Fruit fly (Drosophila melanogaster) whole organism, embryonic: Measurements from ENCODE around the gene Send2.

Experiments
- BEAF-32 ChIP-seq: fragments of 200-800 bp; sonication (Bioruptor generic); optimal IDR thresholded peaks from 3 replicates; lab custom pipeline; 2017; ENCODE audit warnings: missing biosample characterization, missing genetic modification characterization, mild to moderate bottlenecking, moderate library complexity, missing genetic modification reagents
- Bgb ChIP-seq: fragments of 200-800 bp; sonication (Bioruptor generic); IDR thresholded peaks from 2 replicates; pipeline ENCODE4 v1.3.6; 2022; ENCODE audit warnings: missing biosample characterization, missing genetic modification characterization; ENCODE audit not compliant: partially characterized antibody
- CG10209 ChIP-seq: fragments of 200-800 bp; sonication (Bioruptor generic); optimal IDR thresholded peaks from 3 replicates; lab custom pipeline; 2017; ENCODE audit warnings: missing biosample characterization, mild to moderate bottlenecking, missing genetic modification characterization, missing genetic modification reagents
- CG10543 ChIP-seq: fragments of 200-800 bp; sonication (Bioruptor generic); optimal IDR thresholded peaks from 3 replicates; lab custom pipeline; 2017; ENCODE audit warnings: missing biosample characterization, mild to moderate bottlenecking, missing genetic modification characterization, moderate library complexity
- CG10565 ChIP-seq: fragments of 200-800 bp; sonication (Bioruptor generic); optimal IDR thresholded peaks from 3 replicates; lab custom pipeline; 2016; ENCODE audit warnings: missing biosample characterization, mild to moderate bottlenecking, missing genetic modification characterization
- CG10959 ChIP-seq: fragments of 200-800 bp; sonication (Bioruptor generic); IDR thresholded peaks from 2 replicates; pipeline ENCODE4 v1.3.6; 2022; ENCODE audit warnings: missing biosample characterization, missing genetic modification characterization
- CG11695 ChIP-seq: fragments of 200-800 bp; sonication (Bioruptor generic); IDR thresholded peaks from 3 replicates; pipeline ENCODE4 v1.3.6; 2022; ENCODE audit warnings: missing biosample characterization, missing genetic modification characterization
- CG12744 ChIP-seq: fragments of 200-800 bp; sonication (Bioruptor generic); optimal IDR thresholded peaks from 2 replicates; lab custom pipeline; 2016; ENCODE audit warnings: missing biosample characterization, missing genetic modification characterization
- CG13624 ChIP-seq: fragments of 200-800 bp; sonication (Bioruptor generic); optimal IDR thresholded peaks from 2 replicates; lab custom pipeline; 2016; ENCODE audit warnings: missing biosample characterization, missing genetic modification characterization
- CG13894 ChIP-seq: fragments of 200-800 bp; sonication (Bioruptor generic); optimal IDR thresholded peaks from 3 replicates; lab custom pipeline; 2018; ENCODE audit warnings: missing biosample characterization, mild to moderate bottlenecking, missing genetic modification characterization, moderate library complexity
- CG14965 ChIP-seq: fragments of 200-800 bp; sonication (Bioruptor generic); optimal IDR thresholded peaks from 2 replicates; lab custom pipeline; 2016; ENCODE audit warnings: missing biosample characterization, missing genetic modification characterization, borderline replicate concordance
- CG15601 ChIP-seq: fragments of 200-800 bp; sonication (Bioruptor generic); optimal IDR thresholded peaks from 3 replicates; lab custom pipeline; 2019; ENCODE audit warnings: missing biosample characterization, mild to moderate bottlenecking, missing genetic modification characterization, moderate library complexity
- CG18476 ChIP-seq: fragments of 200-800 bp; sonication (Bioruptor generic); optimal IDR thresholded peaks from 2 replicates; lab custom pipeline; 2016; ENCODE audit warnings: missing biosample characterization, mild to moderate bottlenecking, missing genetic modification characterization
- CG18764 ChIP-seq: fragments of 200-800 bp; sonication (Bioruptor generic); optimal IDR thresholded peaks from 3 replicates; lab custom pipeline; 2016; ENCODE audit warnings: missing biosample characterization, missing genetic modification characterization
- CG2116 ChIP-seq: fragments of 200-800 bp; sonication (Bioruptor generic); optimal IDR thresholded peaks from 3 replicates; lab custom pipeline; 2018; ENCODE audit warnings: missing biosample characterization, mild to moderate bottlenecking, missing genetic modification characterization
- CG2202 ChIP-seq: fragments of 200-800 bp; sonication (Bioruptor generic); optimal IDR thresholded peaks from 2 replicates; lab custom pipeline; 2018; ENCODE audit warnings: missing biosample characterization, mild to moderate bottlenecking, missing genetic modification characterization
- CG3163 ChIP-seq: fragments of 200-800 bp; sonication (Bioruptor generic); optimal IDR thresholded peaks from 3 replicates; lab custom pipeline; 2016; ENCODE audit warnings: missing biosample characterization, missing genetic modification characterization
- CG3847 ChIP-seq: fragments of 200-800 bp; sonication (Bioruptor generic); IDR thresholded peaks from 2 replicates; pipeline ENCODE4 v1.3.6; 2022; ENCODE audit warnings: missing biosample characterization, missing genetic modification characterization
- CG4617 ChIP-seq: fragments of 200-800 bp; sonication (Bioruptor generic); optimal IDR thresholded peaks from 3 replicates; lab custom pipeline; 2016; ENCODE audit warnings: missing biosample characterization, missing genetic modification characterization, borderline replicate concordance
- CG4854 ChIP-seq: fragments of 200-800 bp; sonication (Bioruptor generic); optimal IDR thresholded peaks from 2 replicates; lab custom pipeline; 2016; ENCODE audit warnings: missing biosample characterization, missing genetic modification characterization, inconsistent platforms
- CG6689 ChIP-seq: fragments of 200-800 bp; sonication (Bioruptor generic); IDR thresholded peaks from 2 replicates; pipeline ENCODE4 v1.3.6; 2022; ENCODE audit warnings: missing biosample characterization, missing genetic modification characterization
- CG6765 ChIP-seq: fragments of 200-800 bp; sonication (Bioruptor generic); optimal IDR thresholded peaks from 3 replicates; lab custom pipeline; 2017; ENCODE audit warnings: missing biosample characterization, mild to moderate bottlenecking, missing genetic modification characterization
- CG9215 ChIP-seq: fragments of 200-800 bp; sonication (Bioruptor generic); IDR thresholded peaks from 2 replicates; pipeline ENCODE4 v1.3.6; 2022; ENCODE audit warnings: missing biosample characterization, missing genetic modification characterization
- CG9437 ChIP-seq: fragments of 200-800 bp; sonication (Bioruptor generic); optimal IDR thresholded peaks from 2 replicates; lab custom pipeline; 2018; ENCODE audit warnings: missing biosample characterization, mild to moderate bottlenecking, missing genetic modification characterization
- CG9876 ChIP-seq: fragments of 200-800 bp; sonication (Bioruptor generic); optimal IDR thresholded peaks from 2 replicates; lab custom pipeline; 2016; ENCODE audit warnings: missing biosample characterization, missing genetic modification characterization
- CoRest ChIP-seq: fragments of 200-800 bp; sonication (Bioruptor generic); optimal IDR thresholded peaks from 3 replicates; lab custom pipeline; 2018; ENCODE audit warnings: missing biosample characterization, mild to moderate bottlenecking, missing genetic modification characterization, moderate library complexity
- Dip3 ChIP-seq: fragments of 200-800 bp; sonication (Bioruptor generic); optimal IDR thresholded peaks from 3 replicates; lab custom pipeline; 2016; ENCODE audit warnings: missing biosample characterization, missing genetic modification characterization
- Doc3 ChIP-seq: fragments of 200-800 bp; sonication (Bioruptor generic); IDR thresholded peaks from 3 replicates; pipeline ENCODE4 v1.3.6; 2022; ENCODE audit warnings: missing biosample characterization, missing genetic modification characterization; ENCODE audit not compliant: partially characterized antibody
- Ets97D ChIP-seq: fragments of 200-800 bp; sonication (Bioruptor generic); optimal IDR thresholded peaks from 3 replicates; lab custom pipeline; 2016; ENCODE audit warnings: missing biosample characterization, missing genetic modification characterization
- Fer2 ChIP-seq: fragments of 200-800 bp; sonication (Bioruptor generic); optimal IDR thresholded peaks from 2 replicates; lab custom pipeline; 2018; ENCODE audit warnings: missing biosample characterization, mild to moderate bottlenecking, missing genetic modification characterization, moderate library complexity
- GATAe ChIP-seq: fragments of 200-800 bp; sonication (Bioruptor generic); conservative IDR thresholded peaks from 2 replicates; pipeline ENCODE4 v1.3.6; 2022; ENCODE audit warnings: missing biosample characterization, missing genetic modification characterization
- Gsc ChIP-seq: fragments of 200-800 bp; sonication (Bioruptor generic); IDR thresholded peaks from 2 replicates; pipeline ENCODE4 v1.3.6; 2022; ENCODE audit warnings: missing biosample characterization, missing genetic modification characterization
- MTF-1 ChIP-seq: fragments of 200-800 bp; sonication (Bioruptor generic); optimal IDR thresholded peaks from 2 replicates; lab custom pipeline; 2018; ENCODE audit warnings: missing biosample characterization, mild to moderate bottlenecking, missing genetic modification characterization, borderline replicate concordance
- Mrtf ChIP-seq: fragments of 200-800 bp; sonication (Bioruptor generic); IDR thresholded peaks from 3 replicates; pipeline ENCODE4 v1.3.6; 2022; ENCODE audit warnings: missing biosample characterization, missing genetic modification characterization
- Oli ChIP-seq: fragments of 200-800 bp; sonication (Bioruptor generic); optimal IDR thresholded peaks from 2 replicates; lab custom pipeline; 2018; ENCODE audit warnings: missing biosample characterization, mild to moderate bottlenecking, missing genetic modification characterization, moderate library complexity
- TFAM ChIP-seq: fragments of 200-800 bp; sonication (Bioruptor generic); optimal IDR thresholded peaks from 2 replicates; lab custom pipeline; 2017; ENCODE audit warnings: missing biosample characterization, missing genetic modification characterization, inconsistent platforms
- cas ChIP-seq: fragments of 200-800 bp; sonication (Bioruptor generic); IDR thresholded peaks from 2 replicates; pipeline ENCODE4 v1.3.6; 2022; ENCODE audit warnings: missing biosample characterization, missing genetic modification characterization
- chif ChIP-seq, 2 experiments: fragments of 200-800 bp; sonication (Bioruptor generic); optimal IDR thresholded peaks; 3 replicates each; lab custom pipeline; 2016; ENCODE audit warnings: missing biosample characterization in 2 of 2, missing genetic modification characterization in 2 of 2
- croc ChIP-seq: fragments of 200-800 bp; sonication (Bioruptor generic); conservative IDR thresholded peaks from 3 replicates; pipeline ENCODE4 v1.3.6; 2022; ENCODE audit warnings: missing biosample characterization, missing genetic modification characterization
- ewg ChIP-seq: fragments of 200-800 bp; sonication (Bioruptor generic); optimal IDR thresholded peaks from 3 replicates; lab custom pipeline; 2017; ENCODE audit warnings: mild to moderate bottlenecking, missing biosample characterization, missing genetic modification reagents, missing genetic modification characterization
- gcm2 ChIP-seq: fragments of 200-800 bp; sonication (Bioruptor generic); optimal IDR thresholded peaks from 2 replicates; lab custom pipeline; 2016; ENCODE audit warnings: missing biosample characterization, missing genetic modification characterization
- knrl ChIP-seq: fragments of 200-800 bp; sonication (Bioruptor generic); IDR thresholded peaks from 3 replicates; pipeline ENCODE4 v1.3.6; 2022; ENCODE audit warnings: missing biosample characterization, missing genetic modification characterization; ENCODE audit not compliant: partially characterized antibody
- lilli ChIP-seq: fragments of 200-800 bp; sonication (Bioruptor generic); optimal IDR thresholded peaks from 3 replicates; lab custom pipeline; 2016; ENCODE audit warnings: missing biosample characterization, missing genetic modification characterization
- luna ChIP-seq: fragments of 200-800 bp; sonication (Bioruptor generic); optimal IDR thresholded peaks from 2 replicates; lab custom pipeline; 2016; ENCODE audit warnings: missing biosample characterization, missing genetic modification characterization
- pho ChIP-seq: fragments of 200-800 bp; sonication (Bioruptor generic); optimal IDR thresholded peaks from 2 replicates; lab custom pipeline; 2016; ENCODE audit warnings: missing biosample characterization, missing genetic modification characterization
- seq ChIP-seq: fragments of 200-800 bp; sonication (Bioruptor generic); IDR thresholded peaks from 2 replicates; pipeline ENCODE4 v1.3.6; 2022; ENCODE audit warnings: missing biosample characterization, missing genetic modification characterization
- tgo ChIP-seq: fragments of 200-800 bp; sonication (Bioruptor generic); IDR thresholded peaks from 3 replicates; pipeline ENCODE4 v1.3.6; 2022; ENCODE audit warnings: missing biosample characterization, missing genetic modification characterization
- tin ChIP-seq: fragments of 200-800 bp; sonication (Bioruptor generic); optimal IDR thresholded peaks from 3 replicates; lab custom pipeline; 2016; ENCODE audit warnings: missing biosample characterization, missing genetic modification characterization

Send2 gene

DNA sequence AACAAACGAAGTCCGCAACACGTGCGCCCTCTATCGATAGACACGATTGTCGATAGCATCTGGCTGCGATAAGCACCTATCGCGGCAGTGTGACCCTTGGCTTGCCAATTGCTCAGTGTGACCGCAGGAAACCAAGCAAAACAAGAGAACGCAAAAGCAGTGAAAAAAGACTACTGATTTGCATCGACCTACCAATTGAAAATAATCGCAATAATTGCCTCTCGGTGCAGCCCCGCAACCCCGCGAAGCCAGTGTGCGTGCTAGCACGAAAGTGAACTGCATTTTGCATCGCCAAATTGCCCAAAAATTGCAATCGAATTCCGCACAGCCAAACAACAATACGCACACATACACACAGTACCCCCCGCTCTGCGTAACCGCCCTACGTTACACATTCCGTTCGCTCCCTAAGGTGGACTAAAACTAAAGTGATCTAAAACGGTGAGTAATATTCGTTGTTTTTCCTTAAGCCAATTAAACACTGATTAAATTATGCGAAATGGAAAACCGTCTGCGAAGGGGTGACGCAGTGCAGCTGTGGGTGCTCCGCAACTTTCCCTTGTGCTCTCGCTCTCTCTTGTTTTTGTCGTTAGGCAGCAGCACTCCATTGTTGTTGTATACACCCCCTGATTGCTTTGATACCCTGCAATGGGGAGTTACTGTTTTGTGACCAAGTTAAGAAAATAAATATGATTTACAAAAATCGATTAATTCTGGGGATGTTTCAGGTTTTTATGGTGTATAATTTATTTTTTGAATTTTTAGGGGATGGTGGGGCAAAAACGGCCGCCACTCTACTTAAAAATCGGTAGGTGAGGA is 8.8 kb upstream of the Send2 start, which contains the start of gene Rab14 (continued):
- TF ChIP-seq CG13894 (tag; lab: Kevin White, UChicago): peak; percentile 57
- TF ChIP-seq Doc3: peak; percentile 70; the same call in 1 of the 3 replicates
- TF ChIP-seq CoRest (tag; lab: Kevin White, UChicago): peak; percentile 84
- peak; percentile 81 for TF ChIP-seq CG10209 (GFP tag; lab: Kevin White, UChicago)
- 0 out of 2 replicates have a peak, but pooled peaks have one; percentile 22 for TF ChIP-seq GATAe (GFP tag; lab: Robert Waterston, UW)
- peak; percentile 82 for TF ChIP-seq seq (GFP tag; lab: Robert Waterston, UW)
- peak; percentile 34 for TF ChIP-seq CG3163 (GFP tag; lab: Kevin White, UChicago)
- TF ChIP-seq CG3847: peak; percentile 67
- peak; percentile 4 for TF ChIP-seq luna (GFP tag; lab: Kevin White, UChicago)
- peak; percentile 88 for TF ChIP-seq lilli
- peak; percentile 66 for TF ChIP-seq CG2202 (tag; lab: Kevin White, UChicago)
- TF ChIP-seq CG15601: peak; percentile 52
- TF ChIP-seq gcm2 (GFP tag; lab: Kevin White, UChicago): peak; percentile 30
- TF ChIP-seq CG10543: peak; percentile 65
- TF ChIP-seq CG12744: peak; percentile 54
- peak; percentile 96 for TF ChIP-seq CG4617 (GFP tag; lab: Kevin White, UChicago)
- peak; percentile 78 for TF ChIP-seq CG6689 (GFP tag; lab: Robert Waterston, UW)
- TF ChIP-seq CG14965: no peak
- TF ChIP-seq CG2116: peak; percentile 72
- TF ChIP-seq Bgb (GFP tag; lab: Robert Waterston, UW): peak; percentile 91
- TF ChIP-seq Dip3: peak; percentile 72
- TF ChIP-seq Mrtf: peak; percentile 69
- 0 out of 2 replicates have a peak, but pooled peaks have one; percentile 19 for TF ChIP-seq cas
- peak; percentile 61 for TF ChIP-seq CG18476
- TF ChIP-seq Gsc (GFP tag; lab: Robert Waterston, UW): no peak
- TF ChIP-seq Fer2 (tag; lab: Kevin White, UChicago): peak; percentile 75
- TF ChIP-seq CG9215: peak; percentile 51; the same call in 1 of the 2 replicates
- TF ChIP-seq CG11695 (GFP tag; lab: Robert Waterston, UW): peak; percentile 84
- TF ChIP-seq TFAM (GFP tag; lab: Kevin White, UChicago): peak; percentile 25
- peak; percentile 67 for TF ChIP-seq MTF-1 (GFP tag; lab: Kevin White, UChicago)
- peak; percentile 69 for TF ChIP-seq Ets97D (GFP tag; lab: Kevin White, UChicago)
- TF ChIP-seq CG6765 (GFP tag; lab: Kevin White, UChicago): peak; percentile 77
- TF ChIP-seq pho: peak; percentile 70
- TF ChIP-seq CG10565: no peak
- TF ChIP-seq CG9437 (GFP tag; lab: Kevin White, UChicago): peak; percentile 76
- TF ChIP-seq croc (GFP tag; lab: Robert Waterston, UW): peak; percentile 58; the same call in 2 of the 3 replicates
- TF ChIP-seq BEAF-32: peak; percentile 88
- TF ChIP-seq knrl: peak; percentile 83
- peak; percentile 76 for TF ChIP-seq CG4854 (GFP tag; lab: Kevin White, UChicago)
- peak; percentile 68 for TF ChIP-seq ewg
- peak; percentile 76 for TF ChIP-seq CG13624
- peak; percentile 85 for TF ChIP-seq Oli (tag; lab: Kevin White, UChicago)
- peak; percentile 80 for TF ChIP-seq tin (GFP tag; lab: Kevin White, UChicago)
- TF ChIP-seq CG10959: peak; percentile 65
- TF ChIP-seq chif (GFP tag; optimal IDR thresholded peaks at IDR 0.05; lab: Kevin White, UChicago): peak; percentile 73 to 77
- TF ChIP-seq CG18764 (GFP tag; lab: Kevin White, UChicago): peak; percentile 54
- peak; percentile 78 for TF ChIP-seq tgo (GFP tag; lab: Robert Waterston, UW)
- TF ChIP-seq CG9876 (GFP tag; lab: Kevin White, UChicago): peak; percentile 43
